Worm (Caenorhabditis elegans): ENCODE measurements around the gene dpy-30.

- no peak for TF ChIP-seq lin-13 (tag; optimal IDR thresholded peaks at IDR 0.05)
- TF ChIP-seq mls-2 (tag; optimal IDR thresholded peaks at IDR 0.05): no peak
- TF ChIP-seq blmp-1 (tag; optimal IDR thresholded peaks at IDR 0.05): no peak
- no peak for TF ChIP-seq unc-39 (tag; optimal IDR thresholded peaks at IDR 0.05)
- TF ChIP-seq unc-62 (GFP tag; optimal IDR thresholded peaks at IDR 0.05): no peak
Observed at ce11 chrV:12161157-12161556, 30.2 kb upstream of the dpy-30 start.
